Worm (Caenorhabditis elegans): Measurements from ENCODE around the gene M110.9.

ce11 chrII:8216922-8217321 is 14.2 kb upstream of the M110.9 start, which contains the start of gene ifg-1:
- TF ChIP-seq sdz-12 (GFP tag; optimal IDR thresholded peaks at IDR 0.05) (no peak), ztf-11 (tag; optimal IDR thresholded peaks at IDR 0.05) (no peak), ama-1 (optimal IDR thresholded peaks at IDR 0.05) (no peak), dve-1 (tag; optimal IDR thresholded peaks at IDR 0.05; ENCODE audit: insufficient read depth) (no peak), unc-39 (tag; optimal IDR thresholded peaks at IDR 0.05) (no peak), zag-1 (tag; optimal IDR thresholded peaks at IDR 0.05) (no peak), zip-2 (tag; optimal IDR thresholded peaks at IDR 0.05) (no peak), nhr-11 (tag; optimal IDR thresholded peaks at IDR 0.05) (no peak), saeg-2 (GFP tag; IDR thresholded peaks at IDR 0.05) (no peak), ces-1 (GFP tag; optimal IDR thresholded peaks at IDR 0.05) (no peak), mep-1 (tag; optimal IDR thresholded peaks at IDR 0.05) (no peak), unc-130 (GFP tag; optimal IDR thresholded peaks at IDR 0.05) (no peak), aha-1 (tag) (no peak)

Measured in whole organism, L4 larva.